Worm (Caenorhabditis elegans): ENCODE results near the gene ZK622.1.

DNA sequence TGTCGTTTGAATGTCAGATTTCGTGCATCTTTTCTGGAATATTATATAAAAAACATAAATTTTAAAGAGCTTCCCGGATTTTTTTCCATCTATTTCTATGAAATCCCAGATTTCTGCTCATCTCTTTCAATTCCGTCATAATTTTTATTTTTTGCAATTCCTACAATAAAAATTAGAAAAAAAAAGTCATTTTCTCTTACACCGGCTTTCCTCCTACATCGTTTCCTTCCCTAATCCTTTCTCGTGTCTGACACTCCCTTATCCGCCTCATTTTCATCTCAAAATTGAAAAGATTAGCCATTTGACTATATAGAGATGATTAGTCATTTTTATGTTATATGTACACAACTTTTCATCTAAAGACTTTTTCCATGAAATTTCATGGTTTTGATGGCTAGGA, 17.2 kb downstream of the ZK622.1 start:
- TF ChIP-seq nhr-11 (tag; optimal IDR thresholded peaks at IDR 0.05) (no peak), hlh-15 (tag; optimal IDR thresholded peaks at IDR 0.05) (no peak), ama-1 (optimal IDR thresholded peaks at IDR 0.05) (no peak), ceh-18 (tag; optimal IDR thresholded peaks at IDR 0.05) (no peak), tbx-7 (tag; optimal IDR thresholded peaks at IDR 0.05) (no peak), ceh-30 (tag; optimal IDR thresholded peaks at IDR 0.05) (no peak), pros-1 (tag; optimal IDR thresholded peaks at IDR 0.05) (no peak), rnt-1 (tag; optimal IDR thresholded peaks at IDR 0.05) (no peak), ceh-9 (tag; optimal IDR thresholded peaks at IDR 0.05) (no peak), pha-4 (tag; optimal IDR thresholded peaks at IDR 0.05) (no peak), unc-42 (tag; optimal IDR thresholded peaks at IDR 0.05) (no peak)

All from whole organism, late embryonic.